Worm (Caenorhabditis elegans): ENCODE data around the gene B0491.6.

B0491.6 gene

ce11 chrII:11347878-11348556, at the start of gene B0491.6, which contains the start of gene pigm-1:
B0491.6 (minus strand) TSS chrII:11348343.
pigm-1 (plus strand) TSS chrII:11348445.
- TF ChIP-seq him-1 (tag; optimal IDR thresholded peaks at IDR 0.05) = peak; percentile 27
- TF ChIP-seq W03F9.2 (tag; optimal IDR thresholded peaks at IDR 0.05) = peak; percentile 20
- TF ChIP-seq dao-5 (tag; optimal IDR thresholded peaks at IDR 0.05) = no peak

DNA sequence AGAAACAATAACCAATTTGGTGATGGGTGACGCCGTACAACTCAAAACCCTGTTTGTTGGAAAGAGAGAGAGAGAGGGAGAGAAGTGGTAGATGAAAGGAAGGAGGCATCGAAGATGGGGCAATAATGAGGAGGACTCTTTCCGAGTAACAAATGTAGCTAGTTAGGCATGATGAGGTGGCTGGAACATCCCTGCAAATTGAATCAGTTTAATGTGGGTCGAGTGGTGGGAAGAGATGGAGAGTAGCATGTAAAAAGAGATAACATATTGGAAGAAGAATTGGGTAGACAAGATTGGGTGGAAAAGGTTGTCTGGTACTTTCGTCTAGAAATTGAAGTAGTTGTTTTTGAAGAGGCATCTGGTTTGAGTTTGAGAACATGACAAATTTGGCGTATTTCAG, 48.1 kb upstream of the B0491.6 start:
- TF ChIP-seq him-1 (tag; optimal IDR thresholded peaks at IDR 0.05) (no peak), dao-5 (tag; optimal IDR thresholded peaks at IDR 0.05) (no peak), W03F9.2 (tag; optimal IDR thresholded peaks at IDR 0.05) (no peak)

DNA sequence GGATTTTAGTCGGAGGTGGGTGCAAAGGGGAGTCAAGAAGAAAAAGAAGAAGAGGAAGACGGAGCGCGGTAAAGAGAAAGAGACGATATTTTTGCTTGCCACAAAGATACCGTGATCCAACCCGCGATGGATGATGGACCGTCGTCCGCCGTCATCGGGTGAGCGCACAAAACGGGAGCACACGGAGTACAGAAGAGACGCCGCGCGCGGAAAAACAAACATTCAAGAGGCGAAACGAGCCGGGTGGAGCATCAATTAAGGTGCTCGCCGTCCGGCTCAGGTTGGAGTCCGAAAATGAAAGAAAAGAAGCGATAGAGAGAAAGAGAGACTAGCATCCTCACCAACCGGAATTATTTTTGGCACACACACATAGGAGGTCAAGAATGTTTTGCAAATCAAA, 45.6 kb upstream of the B0491.6 start:
- TF ChIP-seq him-1 (tag; optimal IDR thresholded peaks at IDR 0.05) (no peak), W03F9.2 (tag; optimal IDR thresholded peaks at IDR 0.05) (no peak)

ce11 chrII:11392390-11392789, 44.2 kb upstream of the B0491.6 start:
- TF ChIP-seq dao-5 (tag; optimal IDR thresholded peaks at IDR 0.05) = no peak

DNA sequence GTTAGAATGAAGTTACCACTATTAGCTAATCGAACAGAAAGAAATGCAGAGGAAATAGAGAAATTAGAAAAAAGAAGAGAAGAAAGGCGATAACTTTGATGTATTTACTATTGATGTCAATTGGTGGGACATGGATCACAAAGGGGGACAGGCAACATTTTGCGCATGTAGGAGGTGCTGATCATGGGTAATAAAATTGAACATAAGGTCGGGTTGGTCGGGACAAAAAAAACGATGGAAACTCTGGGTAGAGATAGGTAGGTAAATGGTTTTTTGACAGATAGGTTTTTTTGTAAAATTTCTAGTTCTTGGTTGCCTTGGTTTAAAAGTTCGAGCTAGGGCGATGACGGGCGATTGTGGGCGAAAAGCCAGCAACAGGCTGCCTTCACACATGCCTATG, 42.7 kb upstream of the B0491.6 start, which contains the start of gene shn-1:
TSS of gene shn-1 (minus strand) at position 101 of the 400 bp plus-strand sequence.
- TF ChIP-seq W03F9.2 (tag; optimal IDR thresholded peaks at IDR 0.05) (no peak), dao-5 (tag; optimal IDR thresholded peaks at IDR 0.05) (no peak), him-1 (tag; optimal IDR thresholded peaks at IDR 0.05) (no peak)

- no peak for TF ChIP-seq him-1 (tag; optimal IDR thresholded peaks at IDR 0.05)
These were observed 38.8 kb upstream of the B0491.6 start for ce11 chrII:11386950-11387349.

DNA sequence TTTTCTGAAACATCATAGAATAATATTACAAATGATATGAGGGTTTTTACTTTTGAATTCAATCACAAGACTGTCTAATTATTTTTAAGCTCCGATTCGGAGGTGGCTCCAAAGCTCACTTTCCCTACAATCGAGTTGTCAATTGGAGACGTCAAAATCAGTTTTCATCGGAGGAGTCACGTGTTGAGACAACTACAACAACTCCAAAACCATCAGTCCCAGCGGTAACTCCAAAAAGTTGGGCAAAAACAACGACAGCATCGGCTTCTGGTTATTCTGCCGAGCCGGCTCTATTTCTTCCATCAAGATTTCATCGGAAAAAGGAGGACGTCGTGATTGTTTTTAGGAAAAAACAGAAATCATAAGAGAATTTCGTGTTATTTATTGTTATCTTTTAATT, 36.0 kb upstream of the B0491.6 start:
- TF ChIP-seq dao-5 (tag; optimal IDR thresholded peaks at IDR 0.05) (no peak), W03F9.2 (tag; optimal IDR thresholded peaks at IDR 0.05) (no peak), him-1 (tag; optimal IDR thresholded peaks at IDR 0.05) (no peak)

DNA sequence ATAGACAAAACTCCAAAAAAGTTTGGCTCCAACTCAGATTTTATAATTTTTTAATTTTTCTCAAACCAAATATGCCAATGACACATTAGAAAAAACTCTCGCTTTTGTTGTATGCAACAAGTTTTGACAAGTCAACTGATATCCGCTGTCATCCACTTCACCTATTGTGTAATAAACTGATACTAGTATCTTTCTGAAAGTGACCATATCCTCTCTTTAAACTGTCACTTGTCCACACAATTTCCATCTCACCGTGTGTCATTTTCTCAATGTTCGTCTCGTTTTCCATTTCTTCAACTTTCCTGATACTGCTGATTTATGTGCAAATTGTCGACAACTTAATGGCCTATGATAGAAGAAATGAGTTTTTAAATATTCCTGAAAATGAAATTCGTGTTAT, 34.9 kb upstream of the B0491.6 start, which contains the start of the genes C33B4.5 and C33B4.4:
TSS of gene C33B4.5 (plus strand) at position 270 of the 400 bp plus-strand sequence.
TSS of gene C33B4.4 (minus strand) at position 385 of the 400 bp plus-strand sequence.
- TF ChIP-seq him-1 (tag; optimal IDR thresholded peaks at IDR 0.05) (no peak), W03F9.2 (tag; optimal IDR thresholded peaks at IDR 0.05) (no peak), dao-5 (tag; optimal IDR thresholded peaks at IDR 0.05) (no peak)

DNA sequence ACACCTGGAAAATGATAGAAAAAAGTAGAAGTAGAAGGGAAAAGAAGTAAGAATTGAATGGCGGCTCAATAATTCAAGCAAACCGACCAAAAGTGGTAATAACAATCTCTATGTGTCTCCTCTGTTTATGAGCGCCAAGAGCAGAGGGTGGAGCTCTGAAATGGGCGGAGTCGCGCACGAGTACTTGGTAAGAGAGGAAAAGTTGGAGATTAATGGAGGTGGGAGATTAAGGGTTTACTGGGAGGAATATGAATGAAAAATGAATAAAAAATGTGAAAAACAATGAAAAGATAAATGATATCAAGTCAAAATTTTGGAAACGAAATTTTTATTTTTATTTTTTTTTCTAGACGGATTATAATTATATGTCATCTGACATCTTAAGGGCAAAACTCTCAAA, 29.6 kb upstream of the B0491.6 start:
- no peak for TF ChIP-seq dao-5 (tag; optimal IDR thresholded peaks at IDR 0.05)
- no peak for TF ChIP-seq him-1 (tag; optimal IDR thresholded peaks at IDR 0.05)
- TF ChIP-seq W03F9.2 (tag; optimal IDR thresholded peaks at IDR 0.05) = no peak

DNA sequence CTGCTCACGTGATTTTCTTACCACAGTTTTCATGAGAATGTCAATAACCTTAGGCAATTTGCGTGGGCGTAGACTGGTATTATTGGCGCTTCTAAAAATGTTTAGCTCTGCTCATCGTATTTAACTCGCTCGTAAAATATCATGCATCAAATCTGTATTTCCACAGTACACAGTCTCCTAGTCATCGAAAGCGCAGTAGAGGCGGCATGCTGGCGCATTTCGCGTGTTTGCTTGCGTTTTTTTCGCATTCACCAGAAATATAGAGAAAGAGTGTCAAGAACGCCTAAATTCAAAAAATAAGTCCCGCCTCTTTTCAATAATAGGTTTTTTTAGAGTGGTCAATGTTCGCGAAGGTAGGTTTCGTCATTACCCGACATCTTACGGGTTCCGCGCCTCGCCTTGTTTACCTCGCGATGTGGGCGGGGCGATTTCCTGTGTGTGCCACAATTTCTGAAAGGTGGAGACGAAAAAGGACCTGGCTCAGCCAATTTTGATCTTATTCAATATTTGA, 28.5 kb upstream of the B0491.6 start:
- TF ChIP-seq W03F9.2 (tag; optimal IDR thresholded peaks at IDR 0.05) (peak; percentile 10), dao-5 (tag; optimal IDR thresholded peaks at IDR 0.05) (no peak)

DNA sequence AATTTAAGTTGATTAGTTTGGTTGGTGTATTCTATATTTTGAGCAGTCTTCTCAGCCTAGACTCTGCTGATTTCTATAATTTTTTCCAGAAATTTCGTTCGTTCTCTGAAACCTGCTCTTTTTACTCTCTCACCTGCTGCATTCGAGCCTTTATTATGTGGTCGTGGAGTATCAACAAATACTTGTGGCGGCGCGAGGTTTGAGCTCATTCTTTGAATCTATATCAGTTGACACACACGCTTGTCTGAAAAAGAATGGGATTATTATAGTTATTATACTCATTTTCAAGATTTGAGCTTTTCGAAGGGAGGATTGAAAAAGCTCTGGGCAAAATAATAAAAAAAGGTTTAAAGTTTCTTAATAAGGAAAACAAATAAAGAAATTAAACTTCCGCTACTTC, 27.9 kb upstream of the B0491.6 start:
- TF ChIP-seq him-1 (tag; optimal IDR thresholded peaks at IDR 0.05) (no peak), W03F9.2 (tag; optimal IDR thresholded peaks at IDR 0.05) (no peak), dao-5 (tag; optimal IDR thresholded peaks at IDR 0.05) (no peak)

ce11 chrII:11371981-11372380, 23.8 kb upstream of the B0491.6 start, which contains the start of gene C33B4.2:
C33B4.2 (minus strand) TSS chrII:11372145.
- no peak for TF ChIP-seq him-1 (tag; optimal IDR thresholded peaks at IDR 0.05)
- no peak for TF ChIP-seq dao-5 (tag; optimal IDR thresholded peaks at IDR 0.05)
- TF ChIP-seq W03F9.2 (tag; optimal IDR thresholded peaks at IDR 0.05) = no peak

ce11 chrII:11361751-11362150, 13.6 kb upstream of the B0491.6 start:
- TF ChIP-seq W03F9.2 (tag; optimal IDR thresholded peaks at IDR 0.05) (no peak), dao-5 (tag; optimal IDR thresholded peaks at IDR 0.05) (no peak), him-1 (tag; optimal IDR thresholded peaks at IDR 0.05) (no peak)

DNA sequence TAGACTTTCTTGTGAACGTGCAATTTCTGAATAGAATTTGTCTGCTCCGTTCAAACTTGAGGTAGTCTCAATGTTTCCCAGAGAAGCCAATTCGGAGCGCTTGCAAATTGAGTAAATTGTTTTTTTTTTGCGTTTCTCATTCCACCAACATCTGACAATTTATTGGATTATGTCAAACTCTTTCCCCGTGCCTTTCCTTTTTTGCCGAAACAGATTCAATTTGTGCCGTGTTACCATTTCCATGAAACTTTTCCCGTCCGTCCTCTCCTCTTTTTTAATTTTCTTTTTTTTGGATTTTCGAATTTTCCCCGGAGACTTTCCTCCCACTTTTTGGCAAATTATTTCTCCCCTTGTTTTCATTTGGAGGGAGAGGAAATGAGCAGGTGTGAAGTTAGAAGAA, 5.3 kb upstream of the B0491.6 start:
- no peak for TF ChIP-seq him-1 (tag; optimal IDR thresholded peaks at IDR 0.05)
- no peak for TF ChIP-seq W03F9.2 (tag; optimal IDR thresholded peaks at IDR 0.05)
- TF ChIP-seq dao-5 (tag; optimal IDR thresholded peaks at IDR 0.05) = no peak

DNA sequence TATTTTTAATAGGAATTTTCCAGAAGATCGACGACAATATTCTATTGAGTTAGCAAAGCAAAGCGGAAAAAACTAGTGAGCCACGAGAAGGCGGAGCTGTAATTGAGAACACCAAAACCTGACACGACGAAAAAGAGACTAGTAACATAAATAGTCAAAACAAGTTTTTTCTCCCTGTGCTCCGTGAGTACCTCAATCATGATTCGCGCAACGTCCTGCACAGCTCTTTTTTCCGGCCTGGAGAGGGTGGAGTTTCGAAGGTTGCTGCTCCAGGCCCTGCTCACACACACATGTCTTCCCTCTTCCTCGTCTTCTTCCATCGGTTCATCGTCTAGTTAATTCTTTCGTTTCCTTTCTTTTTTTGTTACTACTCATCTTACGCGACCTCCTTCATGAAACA, 3.5 kb upstream of the B0491.6 start, which contains the start of gene clh-2:
TSS of gene clh-2 (plus strand) at position 301 of the 400 bp plus-strand sequence.
- TF ChIP-seq him-1 (tag; optimal IDR thresholded peaks at IDR 0.05) = no peak
- TF ChIP-seq W03F9.2 (tag; optimal IDR thresholded peaks at IDR 0.05) = no peak
- TF ChIP-seq dao-5 (tag; optimal IDR thresholded peaks at IDR 0.05) = no peak

Data from whole organism, L4/young adult.